Worm (Caenorhabditis elegans): ENCODE results near the gene K11D12.8.

- TF ChIP-seq ceh-18 (tag; optimal IDR thresholded peaks at IDR 0.05) (no peak), pag-3 (tag; optimal IDR thresholded peaks at IDR 0.05; ENCODE audit: borderline replicate concordance) (no peak), lin-11 (tag; optimal IDR thresholded peaks at IDR 0.05) (no peak), unc-42 (tag; optimal IDR thresholded peaks at IDR 0.05) (no peak), hlh-30 (tag; optimal IDR thresholded peaks at IDR 0.05; ENCODE audit: insufficient read depth) (no peak), nhr-11 (tag; optimal IDR thresholded peaks at IDR 0.05) (no peak), T23F11.4 (GFP tag; optimal IDR thresholded peaks at IDR 0.05) (no peak), ceh-34 (tag; optimal IDR thresholded peaks at IDR 0.05) (no peak), tbx-2 (tag; optimal IDR thresholded peaks at IDR 0.05) (no peak), elt-2 (tag; optimal IDR thresholded peaks at IDR 0.05) (peak; percentile 57), gmeb-2 (tag; optimal IDR thresholded peaks at IDR 0.05) (no peak), unc-55 (GFP tag; optimal IDR thresholded peaks at IDR 0.05) (no peak), F13H6.1 (tag; optimal IDR thresholded peaks at IDR 0.05) (no peak), ceh-45 (GFP tag; IDR thresholded peaks at IDR 0.05) (no peak)
Observed at ce11 chrV:5067390-5067789, 26.6 kb upstream of the K11D12.8 start.
